Fruit fly (Drosophila melanogaster) whole organism, embryonic: ENCODE measurements around the gene Etl1.

Experiments used
- Adf1 ChIP-seq: fragments of 200-800 bp; sonication (Bioruptor generic); IDR thresholded peaks from 2 replicates; pipeline ENCODE4 v1.3.6; 2022; ENCODE audit warnings: missing biosample characterization, missing genetic modification characterization
- Bgb ChIP-seq: fragments of 200-800 bp; sonication (Bioruptor generic); IDR thresholded peaks from 2 replicates; pipeline ENCODE4 v1.3.6; 2022; ENCODE audit warnings: missing biosample characterization, missing genetic modification characterization; ENCODE audit not compliant: partially characterized antibody
- BtbVII ChIP-seq: fragments of 200-800 bp; sonication (Bioruptor generic); optimal IDR thresholded peaks from 3 replicates; lab custom pipeline; 2017; ENCODE audit warnings: missing biosample characterization, mild to moderate bottlenecking, missing genetic modification characterization
- CG10366 ChIP-seq: fragments of 200-800 bp; sonication (Bioruptor generic); IDR thresholded peaks from 2 replicates; pipeline ENCODE4 v1.3.6; 2022; ENCODE audit warnings: missing biosample characterization, missing genetic modification characterization
- CG10543 ChIP-seq: fragments of 200-800 bp; sonication (Bioruptor generic); optimal IDR thresholded peaks from 3 replicates; lab custom pipeline; 2017; ENCODE audit warnings: missing biosample characterization, mild to moderate bottlenecking, missing genetic modification characterization, moderate library complexity
- CG12219 ChIP-seq: fragments of 200-800 bp; sonication (Bioruptor generic); optimal IDR thresholded peaks from 3 replicates; lab custom pipeline; 2018; ENCODE audit warnings: missing biosample characterization, mild to moderate bottlenecking, missing genetic modification characterization
- CG12391 ChIP-seq: fragments of 200-800 bp; sonication (Bioruptor generic); optimal IDR thresholded peaks from 3 replicates; lab custom pipeline; 2018; ENCODE audit warnings: missing biosample characterization, mild to moderate bottlenecking, missing genetic modification characterization, moderate library complexity
- CG13287 ChIP-seq: fragments of 200-800 bp; sonication (Bioruptor generic); IDR thresholded peaks from 2 replicates; pipeline ENCODE4 v1.3.6; 2022; ENCODE audit warnings: missing biosample characterization, missing genetic modification characterization; ENCODE audit not compliant: partially characterized antibody
- CG17186 ChIP-seq: fragments of 200-800 bp; sonication (Bioruptor generic); optimal IDR thresholded peaks from 3 replicates; lab custom pipeline; 2017; ENCODE audit warnings: missing biosample characterization, missing genetic modification reagents, missing genetic modification characterization
- CG17361 ChIP-seq: fragments of 200-800 bp; sonication (Bioruptor generic); IDR thresholded peaks from 3 replicates; pipeline ENCODE4 v1.3.6; 2022; ENCODE audit warnings: missing biosample characterization, missing genetic modification characterization
- CG17385 ChIP-seq: fragments of 200-800 bp; sonication (Bioruptor generic); optimal IDR thresholded peaks from 3 replicates; lab custom pipeline; 2018; ENCODE audit warnings: missing biosample characterization, mild to moderate bottlenecking, missing genetic modification characterization
- CG2199 ChIP-seq: fragments of 200-800 bp; sonication (Bioruptor generic); IDR thresholded peaks from 3 replicates; pipeline ENCODE4 v1.3.6; 2022; ENCODE audit warnings: missing biosample characterization, missing genetic modification characterization
- CG3163 ChIP-seq: fragments of 200-800 bp; sonication (Bioruptor generic); optimal IDR thresholded peaks from 3 replicates; lab custom pipeline; 2016; ENCODE audit warnings: missing biosample characterization, missing genetic modification characterization
- CG3407 ChIP-seq: fragments of 200-800 bp; sonication (Bioruptor generic); optimal IDR thresholded peaks from 2 replicates; lab custom pipeline; 2018; ENCODE audit warnings: missing biosample characterization, mild to moderate bottlenecking, missing genetic modification characterization
- CG34376 ChIP-seq: fragments of 200-800 bp; sonication (Bioruptor generic); optimal IDR thresholded peaks from 2 replicates; lab custom pipeline; 2018; ENCODE audit warnings: missing biosample characterization, mild to moderate bottlenecking, missing genetic modification characterization
- CG3726 ChIP-seq: fragments of 200-800 bp; sonication (Bioruptor generic); IDR thresholded peaks from 3 replicates; pipeline ENCODE4, ENCODE4 v1.3.6; 2022; ENCODE audit warnings: missing biosample characterization, missing genetic modification characterization
- CG6854 ChIP-seq: fragments of 200-800 bp; sonication (Bioruptor generic); optimal IDR thresholded peaks from 3 replicates; lab custom pipeline; 2017; ENCODE audit warnings: missing biosample characterization, mild to moderate bottlenecking, missing genetic modification characterization
- CG7839 ChIP-seq: fragments of 200-800 bp; sonication (Bioruptor generic); optimal IDR thresholded peaks from 3 replicates; lab custom pipeline; 2018; ENCODE audit warnings: missing biosample characterization, mild to moderate bottlenecking, missing genetic modification characterization, moderate library complexity
- CG8089 ChIP-seq: fragments of 200-800 bp; sonication (Bioruptor generic); optimal IDR thresholded peaks from 3 replicates; lab custom pipeline; 2016; ENCODE audit warnings: missing biosample characterization, missing genetic modification characterization
- Deaf1 ChIP-seq: fragments of 200-800 bp; optimal IDR thresholded peaks from 3 replicates; lab custom pipeline; 2019; ENCODE audit warnings: missing biosample characterization, mild to moderate bottlenecking, missing genetic modification characterization, moderate library complexity
- Ets65A ChIP-seq: fragments of 200-800 bp; sonication (Bioruptor generic); peaks from one replicate; lab custom pipeline; 2016; ENCODE audit warnings: missing biosample characterization, missing genetic modification characterization
- HLH4C ChIP-seq: fragments of 200-800 bp; sonication (Bioruptor generic); IDR thresholded peaks from 3 replicates; pipeline ENCODE4 v1.3.6; 2022; ENCODE audit warnings: missing biosample characterization, missing genetic modification characterization; ENCODE audit not compliant: partially characterized antibody
- Hr3 ChIP-seq: fragments of 200-800 bp; sonication (Bioruptor generic); optimal IDR thresholded peaks from 3 replicates; lab custom pipeline; 2016; ENCODE audit warnings: missing biosample characterization, missing genetic modification characterization
- Nf-YC ChIP-seq: fragments of 200-800 bp; optimal IDR thresholded peaks from 3 replicates; lab custom pipeline; 2019; ENCODE audit warnings: missing biosample characterization, mild to moderate bottlenecking, missing genetic modification characterization, moderate library complexity
- Six4 ChIP-seq: fragments of 200-800 bp; sonication (Bioruptor generic); optimal IDR thresholded peaks from 2 replicates; lab custom pipeline; 2016; ENCODE audit warnings: missing biosample characterization, missing genetic modification characterization
- Usf ChIP-seq: fragments of 200-800 bp; sonication (Bioruptor generic); optimal IDR thresholded peaks from 2 replicates; lab custom pipeline; 2017; ENCODE audit warnings: missing genotype, missing biosample characterization, missing genetic modification characterization
- abd-A ChIP-seq: fragments of 200-800 bp; sonication (Bioruptor generic); optimal IDR thresholded peaks from 3 replicates; lab custom pipeline; 2019; ENCODE audit warnings: missing biosample characterization, mild to moderate bottlenecking, missing genetic modification characterization, moderate library complexity
- ato ChIP-seq: fragments of 200-800 bp; sonication (Bioruptor generic); IDR thresholded peaks from 2 replicates; pipeline ENCODE4 v1.3.6; 2022; ENCODE audit warnings: missing biosample characterization, missing genetic modification characterization; ENCODE audit not compliant: partially characterized antibody
- cato ChIP-seq: fragments of 200-800 bp; sonication (Bioruptor generic); optimal IDR thresholded peaks from 2 replicates; lab custom pipeline; 2016; ENCODE audit warnings: missing biosample characterization, missing genetic modification characterization, borderline replicate concordance
- chinmo ChIP-seq: fragments of 200-800 bp; sonication (Bioruptor generic); IDR thresholded peaks from 4 replicates; pipeline ENCODE4 v1.3.6; 2022; ENCODE audit warnings: missing biosample characterization, missing genetic modification characterization; ENCODE audit not compliant: partially characterized antibody
- insv ChIP-seq, 2 experiments: fragments of 200-800 bp; sonication (Bioruptor generic); optimal IDR thresholded peaks; 3 replicates each; lab custom pipeline; 2016 to 2018; ENCODE audit warnings: missing biosample characterization in 2 of 2, missing genetic modification characterization in 2 of 2
- klu ChIP-seq: fragments of 200-800 bp; sonication (Bioruptor generic); IDR thresholded peaks from 2 replicates; pipeline ENCODE4 v1.3.6; 2022; ENCODE audit warnings: missing biosample characterization, missing genetic modification characterization
- knrl ChIP-seq: fragments of 200-800 bp; sonication (Bioruptor generic); IDR thresholded peaks from 3 replicates; pipeline ENCODE4 v1.3.6; 2022; ENCODE audit warnings: missing biosample characterization, missing genetic modification characterization; ENCODE audit not compliant: partially characterized antibody
- lbe ChIP-seq: fragments of 200-800 bp; sonication (Bioruptor generic); optimal IDR thresholded peaks from 2 replicates; lab custom pipeline; 2016; ENCODE audit warnings: missing biosample characterization, mild to moderate bottlenecking, missing genetic modification characterization
- nau ChIP-seq: fragments of 200-800 bp; sonication (Bioruptor generic); optimal IDR thresholded peaks from 3 replicates; lab custom pipeline; 2017; ENCODE audit warnings: missing biosample characterization, mild to moderate bottlenecking, missing genetic modification characterization, missing genetic modification reagents
- nerfin-1 ChIP-seq: fragments of 200-800 bp; sonication (Bioruptor generic); optimal IDR thresholded peaks from 3 replicates; lab custom pipeline; 2019; ENCODE audit warnings: missing biosample characterization, mild to moderate bottlenecking, missing genetic modification characterization, moderate library complexity
- nerfin-2 ChIP-seq: fragments of 200-800 bp; sonication (Bioruptor generic); IDR thresholded peaks from 2 replicates; pipeline ENCODE4 v1.3.6; 2022; ENCODE audit warnings: missing biosample characterization, missing genetic modification characterization; ENCODE audit not compliant: partially characterized antibody
- org-1 ChIP-seq: fragments of 200-800 bp; sonication (Bioruptor generic); optimal IDR thresholded peaks from 2 replicates; lab custom pipeline; 2017; ENCODE audit warnings: missing biosample characterization, missing genetic modification characterization
- pan ChIP-seq, 4 experiments: fragments of >200 bp in 3 of 4; fragments of 200-800 bp in 1 of 4; sonication (Bioruptor generic) in 1 of 4; optimal IDR thresholded peaks in 3 of 4; IDR thresholded peaks in 1 of 4; 2 replicates each; pipeline versions ENCODE4 v1.3.6 to Lab custom; 2017 to 2022; ENCODE audit warnings: missing biosample characterization in 2 of 4, missing genetic modification characterization in 2 of 4, mixed read lengths in 1 of 4
- pfk ChIP-seq: fragments of 200-800 bp; sonication (Bioruptor generic); optimal IDR thresholded peaks from 2 replicates; lab custom pipeline; 2018; ENCODE audit warnings: missing biosample characterization, mild to moderate bottlenecking, missing genetic modification characterization, moderate library complexity
- pho ChIP-seq: fragments of 200-800 bp; sonication (Bioruptor generic); optimal IDR thresholded peaks from 2 replicates; lab custom pipeline; 2016; ENCODE audit warnings: missing biosample characterization, missing genetic modification characterization
- pum ChIP-seq: fragments of 200-800 bp; sonication (Bioruptor generic); optimal IDR thresholded peaks from 2 replicates; lab custom pipeline; 2016; ENCODE audit warnings: missing biosample characterization, missing genetic modification characterization
- pzg ChIP-seq: fragments of 200-800 bp; sonication (Bioruptor generic); optimal IDR thresholded peaks from 3 replicates; lab custom pipeline; 2018; ENCODE audit warnings: missing biosample characterization, mild to moderate bottlenecking, missing genetic modification characterization, moderate library complexity
- sd ChIP-seq: fragments of 200-800 bp; sonication (Bioruptor generic); optimal IDR thresholded peaks from 3 replicates; lab custom pipeline; 2018; ENCODE audit warnings: missing biosample characterization, mild to moderate bottlenecking, missing genetic modification characterization, moderate library complexity
- trem ChIP-seq: fragments of 200-800 bp; optimal IDR thresholded peaks from 3 replicates; lab custom pipeline; 2019; ENCODE audit warnings: missing biosample characterization, mild to moderate bottlenecking, missing genetic modification characterization, moderate library complexity
- z ChIP-seq: fragments of 200-800 bp; sonication (Bioruptor generic); IDR thresholded peaks from 3 replicates; pipeline ENCODE4 v1.3.6; 2022; ENCODE audit warnings: missing biosample characterization, missing genetic modification characterization
- zf30C ChIP-seq: fragments of 200-800 bp; sonication (Bioruptor generic); optimal IDR thresholded peaks from 3 replicates; lab custom pipeline; 2018; ENCODE audit warnings: missing biosample characterization, mild to moderate bottlenecking, missing genetic modification characterization

Etl1 gene

DNA sequence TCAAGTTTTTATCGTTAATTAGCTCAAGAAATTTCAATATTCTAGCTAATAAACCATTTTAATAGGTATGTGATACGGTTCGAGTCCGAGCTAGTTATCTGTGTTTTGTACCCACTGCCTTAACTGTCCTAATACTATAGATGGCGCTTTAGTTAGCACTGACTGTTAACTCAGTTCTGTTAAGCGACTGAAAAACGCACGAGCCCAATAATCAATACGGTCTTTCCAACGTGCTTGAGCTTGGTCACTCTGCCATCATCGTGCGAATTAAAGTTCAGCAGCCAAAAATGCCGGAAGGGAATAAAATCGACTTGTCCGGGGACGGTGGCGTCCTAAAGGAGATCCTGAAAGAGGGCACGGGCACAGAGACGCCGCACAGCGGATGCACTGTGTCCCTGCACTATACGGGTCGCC is 24.5 kb downstream of the Etl1 start, which contains the start of gene Fkbp59 (continued):
- TF ChIP-seq HLH4C (GFP tag; lab: Robert Waterston, UW): peak; percentile 99
- no peak for TF ChIP-seq CG8089 (GFP tag; lab: Kevin White, UChicago)
- peak; percentile 15 for TF ChIP-seq CG7839
- TF ChIP-seq sd: peak; percentile 55
- TF ChIP-seq CG3407: no peak
- TF ChIP-seq CG13287: peak; percentile 82
- TF ChIP-seq CG12219 (GFP tag; lab: Kevin White, UChicago): no peak
- TF ChIP-seq ato (GFP tag; lab: Robert Waterston, UW): peak; percentile 92
- no peak for TF ChIP-seq klu (GFP tag; lab: Robert Waterston, UW)
- no peak for TF ChIP-seq CG10543 (GFP tag; lab: Kevin White, UChicago)
- no peak for TF ChIP-seq CG6854
- TF ChIP-seq trem: peak; percentile 27
- peak; percentile 22 for TF ChIP-seq CG12391 (tag; lab: Kevin White, UChicago)
- no peak for TF ChIP-seq pfk (GFP tag; lab: Kevin White, UChicago)
- no peak for TF ChIP-seq CG2199 (GFP tag; lab: Robert Waterston, UW)
- peak; percentile 78 for TF ChIP-seq pzg
- peak; percentile 77 for TF ChIP-seq knrl (GFP tag; lab: Robert Waterston, UW)
- TF ChIP-seq Hr3: no peak
- TF ChIP-seq insv (GFP tag; optimal IDR thresholded peaks at IDR 0.05; lab: Kevin White, UChicago): peak in 1 of 2 experiments; percentile 43
- TF ChIP-seq pum (GFP tag; lab: Kevin White, UChicago): no peak
- no peak for TF ChIP-seq Nf-YC (tag; lab: Kevin White, UChicago)
- TF ChIP-seq CG3163 (GFP tag; lab: Kevin White, UChicago): no peak
- peak; percentile 96 for TF ChIP-seq nerfin-2
- no peak for TF ChIP-seq pho (GFP tag; lab: Kevin White, UChicago)
- no peak for TF ChIP-seq CG34376 (GFP tag; lab: Kevin White, UChicago)
- no peak for TF ChIP-seq BtbVII
- no peak for TF ChIP-seq nau (GFP tag; lab: Kevin White, UChicago)
- TF ChIP-seq CG17186 (GFP tag; lab: Kevin White, UChicago): peak; percentile 76
- TF ChIP-seq Six4 (GFP tag; lab: Kevin White, UChicago): no peak
- no peak for TF ChIP-seq org-1 (GFP tag; lab: Kevin White, UChicago)
- TF ChIP-seq CG10366 (GFP tag; lab: Robert Waterston, UW): no peak

DNA sequence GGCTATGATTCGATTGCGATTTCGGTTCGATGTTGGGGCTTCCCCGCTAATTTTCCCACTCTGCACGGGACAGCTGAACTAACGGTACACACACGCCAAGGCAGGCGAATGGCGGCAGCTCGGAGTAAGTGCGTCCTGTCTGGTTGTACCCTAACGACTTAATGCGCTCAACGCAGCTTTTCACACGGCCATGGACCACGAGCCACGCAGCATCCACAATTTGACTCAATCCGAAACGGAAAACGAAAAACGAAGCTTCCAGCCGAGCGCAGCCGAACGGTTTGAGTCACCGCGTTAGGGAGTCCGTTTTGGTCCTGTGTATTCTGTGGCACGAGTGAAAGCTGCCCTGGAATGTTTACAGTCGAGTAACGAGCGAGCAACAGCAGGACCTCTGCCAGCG is 26.3 kb downstream of the Etl1 start, which contains the start of gene nAChRalpha6:
Gene nAChRalpha6 (minus strand): TSS at position 165 of the 400 bp plus-strand sequence.
- TF ChIP-seq cato (GFP tag; lab: Kevin White, UChicago) (no peak), abd-A (tag; lab: Kevin White, UChicago) (peak; percentile 34), CG3726 (GFP tag; lab: Robert Waterston, UW) (no peak), Adf1 (GFP tag; lab: Robert Waterston, UW) (peak; percentile 71; the same call in 1 of the 2 replicates), lbe (GFP tag; lab: Kevin White, UChicago) (no peak), CG17361 (no peak), CG17385 (no peak), Deaf1 (tag; lab: Kevin White, UChicago) (peak; percentile 93), z (GFP tag; lab: Robert Waterston, UW) (peak; percentile 92), Bgb (GFP tag; lab: Robert Waterston, UW) (peak; percentile 57; the same call in 1 of the 2 replicates), Ets65A (GFP tag; lab: Kevin White, UChicago) (peak; percentile 10), nerfin-1 (no peak), ato (GFP tag; lab: Robert Waterston, UW) (no peak), Usf (GFP tag; lab: Kevin White, UChicago) (no peak), pan (optimal IDR thresholded peaks at IDR 0.05; lab: Kevin White, UChicago) (no peak), pan (GFP tag; optimal IDR thresholded peaks at IDR 0.05 in 1 of 2, IDR thresholded peaks at IDR 0.05 in 1 of 2) (peak in 1 of 2 experiments; percentile 5), chinmo (0 out of 4 replicates have a peak, but pooled peaks have one; percentile 54), zf30C (no peak)
